Worm (Caenorhabditis elegans) whole organism, young adult: ENCODE data around the gene gfrp-1.

Source experiments
- D2030.7 ChIP-seq: fragments of 200-800 bp; sonication (Bioruptor generic); IDR thresholded peaks from 2 replicates; pipeline ENCODE4 v1.3.6; 2022; ENCODE audit warnings: missing genetic modification reagents, missing genetic modification characterization, missing compliant biosample characterization
- F39B2.1 ChIP-seq: fragments of 200-800 bp; sonication (Bioruptor generic); IDR thresholded peaks from 2 replicates; pipeline ENCODE4 v1.3.6; 2022; ENCODE audit warnings: missing genetic modification reagents, missing genetic modification characterization, missing compliant biosample characterization
- ama-1 ChIP-seq, 3 experiments: fragments of 150-350 bp in 1 of 3; sonication (generic microtip) in 2 of 3; optimal IDR thresholded peaks; 2 replicates each; lab custom pipeline; 2014 to 2018; ENCODE audit warnings: missing biosample characterization in 2 of 3, missing genetic modification characterization in 2 of 3, missing genetic modification reagents in 2 of 3
- athp-1 ChIP-seq: sonication (generic microtip); optimal IDR thresholded peaks from 2 replicates; lab custom pipeline; 2017; ENCODE audit warnings: mild to moderate bottlenecking, missing genetic modification characterization, missing compliant biosample characterization
- cebp-1 ChIP-seq, 2 experiments: fragments of 200-800 bp in 1 of 2; sonication (Bioruptor generic) in 1 of 2; sonication (generic microtip) in 1 of 2; IDR thresholded peaks in 1 of 2; optimal IDR thresholded peaks in 1 of 2; 2 replicates each; pipeline versions ENCODE4 v1.3.6 to Lab custom; 2017 to 2022; ENCODE audit warnings: missing compliant biosample characterization in 2 of 2, missing genetic modification characterization in 2 of 2, mild to moderate bottlenecking in 1 of 2, missing genetic modification reagents in 1 of 2, moderate library complexity in 1 of 2
- cebp-2 ChIP-seq: fragments of 200-800 bp; sonication (Bioruptor generic); IDR thresholded peaks from 2 replicates; pipeline ENCODE4 v1.3.6; 2022; ENCODE audit warnings: missing genetic modification characterization, missing compliant biosample characterization
- ekl-4 ChIP-seq: fragments of 200-800 bp; sonication (Bioruptor generic); IDR thresholded peaks from 2 replicates; pipeline ENCODE4 v1.3.6; 2022; ENCODE audit warnings: missing genetic modification reagents, missing genetic modification characterization, missing compliant biosample characterization
- gei-17 ChIP-seq: fragments of 200-800 bp; sonication (Bioruptor generic); optimal IDR thresholded peaks from 2 replicates; lab custom pipeline; 2018; ENCODE audit warnings: mild to moderate bottlenecking, missing genetic modification characterization, missing compliant biosample characterization
- hmg-1.2 ChIP-seq: fragments of 200-800 bp; sonication (Bioruptor generic); IDR thresholded peaks from 2 replicates; pipeline ENCODE4 v1.3.6; 2022; ENCODE audit warnings: missing genetic modification reagents, missing genetic modification characterization, missing compliant biosample characterization
- lsy-27 ChIP-seq: sonication (generic microtip); optimal IDR thresholded peaks from 2 replicates; lab custom pipeline; 2017; ENCODE audit warnings: missing genetic modification characterization, mild to moderate bottlenecking, missing compliant biosample characterization, antibody characterized with exemption, missing genotype, borderline replicate concordance; ENCODE audit not compliant: insufficient read depth
- nfyb-1 ChIP-seq: fragments of 200-800 bp; sonication (Bioruptor generic); IDR thresholded peaks from 2 replicates; pipeline ENCODE4 v1.3.6; 2022; ENCODE audit warnings: missing genetic modification reagents, missing genetic modification characterization, missing compliant biosample characterization
- nhr-120 ChIP-seq: fragments of 200-800 bp; sonication (Bioruptor generic); IDR thresholded peaks from 2 replicates; pipeline ENCODE4 v1.3.6; 2022; ENCODE audit warnings: missing genetic modification characterization, missing compliant biosample characterization

DNA sequence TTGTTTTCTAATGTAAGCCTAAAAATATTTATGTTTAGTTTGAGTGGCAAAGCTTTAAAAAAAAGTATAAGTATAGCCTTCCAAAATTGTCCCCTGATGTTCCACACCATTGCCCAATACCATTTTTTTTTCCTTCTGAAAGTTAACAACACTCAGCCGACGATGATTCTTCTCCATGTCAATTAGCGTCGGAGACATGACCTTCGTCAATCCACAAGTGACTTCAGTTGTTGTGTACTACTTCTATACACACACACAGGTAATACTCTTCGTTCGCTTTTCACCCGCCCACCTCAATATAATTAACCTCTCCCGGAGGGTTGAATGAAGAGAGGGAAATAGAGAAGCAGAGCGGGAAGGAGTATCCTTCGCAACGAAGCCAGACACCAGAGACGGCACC is 38.6 kb upstream of the gfrp-1 start, which contains the start of gene cutl-24:
- no peak for TF ChIP-seq hmg-1.2 (GFP tag; lab: Robert Waterston, UW)
- no peak for TF ChIP-seq ama-1 (optimal IDR thresholded peaks at IDR 0.05; lab: Kevin White, UChicago)
- TF ChIP-seq ama-1 (GFP tag; optimal IDR thresholded peaks at IDR 0.05; lab: Kevin White, UChicago) = no peak
- no peak for TF ChIP-seq cebp-1 (GFP tag; IDR thresholded peaks at IDR 0.05; lab: Robert Waterston, UW)
- no peak for TF ChIP-seq cebp-1 (tag; optimal IDR thresholded peaks at IDR 0.05; lab: Kevin White, UChicago)
- TF ChIP-seq nhr-120 = no peak
- no peak for TF ChIP-seq gei-17 (GFP tag; lab: Kevin White, UChicago)
- no peak for TF ChIP-seq cebp-2 (GFP tag; lab: Robert Waterston, UW)
- no peak for TF ChIP-seq nfyb-1 (GFP tag; lab: Robert Waterston, UW)
- no peak for TF ChIP-seq athp-1 (tag; lab: Kevin White, UChicago)
- no peak for TF ChIP-seq D2030.7 (GFP tag; lab: Robert Waterston, UW)
- no peak for TF ChIP-seq F39B2.1 (GFP tag; lab: Robert Waterston, UW)
- no peak for TF ChIP-seq ekl-4
- TF ChIP-seq lsy-27 = no peak
